Worm (Caenorhabditis elegans): ENCODE data around the gene scav-2.

ce11 chrIII:13581727-13582126, 26.6 kb upstream of the scav-2 start:
- TF ChIP-seq nhr-11 (tag; optimal IDR thresholded peaks at IDR 0.05): no peak
- TF ChIP-seq unc-62 (GFP tag; optimal IDR thresholded peaks at IDR 0.05): no peak
- TF ChIP-seq R02D3.7 (tag; optimal IDR thresholded peaks at IDR 0.05): no peak
- TF ChIP-seq lin-39 (tag; optimal IDR thresholded peaks at IDR 0.05): no peak
- TF ChIP-seq fos-1 (tag; optimal IDR thresholded peaks at IDR 0.05): no peak
- TF ChIP-seq Y55F3AM.14 (GFP tag; optimal IDR thresholded peaks at IDR 0.05): no peak
- no peak for TF ChIP-seq blmp-1 (tag; optimal IDR thresholded peaks at IDR 0.05; ENCODE audit: insufficient read depth)
- TF ChIP-seq nhr-10 (tag; optimal IDR thresholded peaks at IDR 0.05): no peak
- no peak for TF ChIP-seq nhr-23 (tag; optimal IDR thresholded peaks at IDR 0.05)
